Fruit fly (Drosophila melanogaster): ENCODE data around the gene fusl.

dm6 chr2L:5337159-5337558 is 714 bp downstream of the fusl start:
- TF ChIP-seq pan (optimal IDR thresholded peaks at IDR 0.05) (no peak), CG8478 (optimal IDR thresholded peaks at IDR 0.05) (no peak), psq (optimal IDR thresholded peaks at IDR 0.05) (no peak)

Data from whole organism.